Fruit fly (Drosophila melanogaster) whole organism, embryonic: Measurements from ENCODE around the gene CG15249.
A peak's percentile ranks its signal among the peaks of the same experiment; 100 is the strongest.

Experiments used
- Atf6 ChIP-seq: fragments of 200-800 bp; sonication (Bioruptor generic); IDR thresholded peaks from 2 replicates; pipeline ENCODE4 v1.3.6; 2022; ENCODE audit warnings: missing biosample characterization, missing genetic modification characterization
- B-H2 ChIP-seq: fragments of 200-800 bp; sonication (Bioruptor generic); optimal IDR thresholded peaks from 2 replicates; lab custom pipeline; 2018; ENCODE audit warnings: missing biosample characterization, mild to moderate bottlenecking, missing genetic modification characterization
- CG10366 ChIP-seq: fragments of 200-800 bp; sonication (Bioruptor generic); IDR thresholded peaks from 2 replicates; pipeline ENCODE4 v1.3.6; 2022; ENCODE audit warnings: missing biosample characterization, missing genetic modification characterization
- CG10462 ChIP-seq: fragments of 200-800 bp; sonication (Bioruptor generic); optimal IDR thresholded peaks from 2 replicates; lab custom pipeline; 2016; ENCODE audit warnings: missing biosample characterization, missing genetic modification characterization
- CG10565 ChIP-seq: fragments of 200-800 bp; sonication (Bioruptor generic); optimal IDR thresholded peaks from 3 replicates; lab custom pipeline; 2016; ENCODE audit warnings: missing biosample characterization, mild to moderate bottlenecking, missing genetic modification characterization
- CG11504 ChIP-seq: fragments of 200-800 bp; sonication (Bioruptor generic); optimal IDR thresholded peaks from 3 replicates; lab custom pipeline; 2019; ENCODE audit warnings: missing biosample characterization, mild to moderate bottlenecking, missing genetic modification characterization, moderate library complexity
- CG12391 ChIP-seq: fragments of 200-800 bp; sonication (Bioruptor generic); optimal IDR thresholded peaks from 3 replicates; lab custom pipeline; 2018; ENCODE audit warnings: missing biosample characterization, mild to moderate bottlenecking, missing genetic modification characterization, moderate library complexity
- CG13775 ChIP-seq: fragments of 200-800 bp; sonication (Bioruptor generic); optimal IDR thresholded peaks from 3 replicates; lab custom pipeline; 2017; ENCODE audit warnings: missing biosample characterization, mild to moderate bottlenecking, missing genetic modification characterization
- CG14860 ChIP-seq: fragments of 200-800 bp; sonication (Bioruptor generic); IDR thresholded peaks from 3 replicates; pipeline ENCODE4 v1.3.6; 2022; ENCODE audit warnings: missing biosample characterization, missing genetic modification characterization; ENCODE audit not compliant: partially characterized antibody
- CG1529 ChIP-seq: fragments of 200-800 bp; sonication (Bioruptor generic); optimal IDR thresholded peaks from 3 replicates; lab custom pipeline; 2018; ENCODE audit warnings: missing biosample characterization, missing genetic modification characterization
- CG15514 ChIP-seq: fragments of 200-800 bp; sonication (Bioruptor generic); optimal IDR thresholded peaks from 3 replicates; lab custom pipeline; 2017; ENCODE audit warnings: missing biosample characterization, missing genetic modification characterization, mild to moderate bottlenecking, moderate library complexity, missing genetic modification reagents
- CG1832 ChIP-seq: fragments of 200-800 bp; sonication (Bioruptor generic); optimal IDR thresholded peaks from 2 replicates; lab custom pipeline; 2017; ENCODE audit warnings: missing biosample characterization, mild to moderate bottlenecking, missing genetic modification characterization, inconsistent platforms
- CG2120 ChIP-seq: fragments of 200-800 bp; sonication (Bioruptor generic); optimal IDR thresholded peaks from 3 replicates; lab custom pipeline; 2016; ENCODE audit warnings: missing biosample characterization, missing genetic modification characterization
- CG31365 ChIP-seq: fragments of 200-800 bp; sonication (Bioruptor generic); optimal IDR thresholded peaks from 2 replicates; lab custom pipeline; 2018; ENCODE audit warnings: missing biosample characterization, mild to moderate bottlenecking, missing genetic modification characterization
- CG3281 ChIP-seq: fragments of 200-800 bp; sonication (Bioruptor generic); optimal IDR thresholded peaks from 3 replicates; lab custom pipeline; 2017; ENCODE audit warnings: missing biosample characterization, mild to moderate bottlenecking, missing genetic modification characterization
- CG3838 ChIP-seq: fragments of 200-800 bp; sonication (Bioruptor generic); optimal IDR thresholded peaks from 3 replicates; lab custom pipeline; 2016; ENCODE audit warnings: missing biosample characterization, missing genetic modification characterization
- CG4328 ChIP-seq: fragments of 200-800 bp; sonication (Bioruptor generic); optimal IDR thresholded peaks from 3 replicates; lab custom pipeline; 2017; ENCODE audit warnings: missing biosample characterization, missing genetic modification reagents, missing genetic modification characterization
- CG5953 ChIP-seq: fragments of 200-800 bp; sonication (Bioruptor generic); IDR thresholded peaks from 2 replicates; pipeline ENCODE4 v1.3.6; 2022; ENCODE audit warnings: missing biosample characterization, missing genetic modification characterization
- CG6854 ChIP-seq: fragments of 200-800 bp; sonication (Bioruptor generic); optimal IDR thresholded peaks from 3 replicates; lab custom pipeline; 2017; ENCODE audit warnings: missing biosample characterization, mild to moderate bottlenecking, missing genetic modification characterization
- CG7357 ChIP-seq: fragments of 200-800 bp; sonication (Bioruptor generic); IDR thresholded peaks from 3 replicates; pipeline ENCODE4 v1.3.6; 2022; ENCODE audit warnings: missing biosample characterization, missing genetic modification characterization
- CG7987 ChIP-seq: fragments of 200-800 bp; sonication (Bioruptor generic); optimal IDR thresholded peaks from 2 replicates; lab custom pipeline; 2018; ENCODE audit warnings: missing biosample characterization, mild to moderate bottlenecking, missing genetic modification characterization, moderate library complexity
- CG8089 ChIP-seq: fragments of 200-800 bp; sonication (Bioruptor generic); optimal IDR thresholded peaks from 3 replicates; lab custom pipeline; 2016; ENCODE audit warnings: missing biosample characterization, missing genetic modification characterization
- CG8388 ChIP-seq: fragments of 200-800 bp; sonication (Bioruptor generic); optimal IDR thresholded peaks from 2 replicates; lab custom pipeline; 2019; ENCODE audit warnings: missing biosample characterization, mild to moderate bottlenecking, missing genetic modification characterization, moderate library complexity
- D19B ChIP-seq: fragments of 200-800 bp; sonication (Bioruptor generic); optimal IDR thresholded peaks from 2 replicates; lab custom pipeline; 2017; ENCODE audit warnings: missing biosample characterization, mild to moderate bottlenecking, missing genetic modification characterization
- Dad ChIP-seq: fragments of 200-800 bp; sonication (Bioruptor generic); optimal IDR thresholded peaks from 3 replicates; lab custom pipeline; 2016; ENCODE audit warnings: missing biosample characterization, missing genetic modification characterization
- Dp ChIP-seq: fragments of 200-800 bp; sonication (Bioruptor generic); optimal IDR thresholded peaks from 2 replicates; lab custom pipeline; 2018; ENCODE audit warnings: missing biosample characterization, mild to moderate bottlenecking, missing genetic modification characterization, moderate library complexity
- Fer3 ChIP-seq: fragments of 200-800 bp; sonication (Bioruptor generic); optimal IDR thresholded peaks from 2 replicates; lab custom pipeline; 2018; ENCODE audit warnings: missing biosample characterization, mild to moderate bottlenecking, missing genetic modification characterization, moderate library complexity
- GATAe ChIP-seq: fragments of 200-800 bp; sonication (Bioruptor generic); conservative IDR thresholded peaks from 2 replicates; pipeline ENCODE4 v1.3.6; 2022; ENCODE audit warnings: missing biosample characterization, missing genetic modification characterization
- HLH54F ChIP-seq: fragments of 200-800 bp; sonication (Bioruptor generic); optimal IDR thresholded peaks from 3 replicates; lab custom pipeline; 2016; ENCODE audit warnings: missing biosample characterization, missing genetic modification characterization
- Hmr ChIP-seq: fragments of 200-800 bp; sonication (Bioruptor generic); optimal IDR thresholded peaks from 3 replicates; lab custom pipeline; 2017; ENCODE audit warnings: mild to moderate bottlenecking, missing biosample characterization, missing genetic modification reagents, missing genetic modification characterization
- Jarid2 ChIP-seq: fragments of 200-800 bp; sonication (Bioruptor generic); optimal IDR thresholded peaks from 3 replicates; lab custom pipeline; 2017; ENCODE audit warnings: mild to moderate bottlenecking, missing biosample characterization, missing genetic modification reagents, missing genetic modification characterization
- NFAT ChIP-seq: fragments of 200-800 bp; sonication (Bioruptor generic); IDR thresholded peaks from 2 replicates; pipeline ENCODE4 v1.3.6; 2022; ENCODE audit warnings: missing biosample characterization, missing genetic modification characterization
- NfI ChIP-seq: fragments of 200-800 bp; sonication (Bioruptor generic); optimal IDR thresholded peaks from 3 replicates; lab custom pipeline; 2018; ENCODE audit warnings: missing biosample characterization, mild to moderate bottlenecking, missing genetic modification characterization, moderate library complexity
- Side ChIP-seq: fragments of 200-800 bp; sonication (Bioruptor generic); optimal IDR thresholded peaks from 2 replicates; lab custom pipeline; 2016; ENCODE audit warnings: missing biosample characterization, missing genetic modification characterization
- Taf1 ChIP-seq: fragments of 200-800 bp; sonication (Bioruptor generic); IDR thresholded peaks from 2 replicates; pipeline ENCODE4 v1.3.6; 2022; ENCODE audit warnings: missing biosample characterization, missing genetic modification characterization
- al ChIP-seq: fragments of 200-800 bp; sonication (Bioruptor generic); IDR thresholded peaks from 2 replicates; pipeline ENCODE4 v1.3.6; 2022; ENCODE audit warnings: missing biosample characterization, missing genetic modification characterization
- crol ChIP-seq: fragments of 200-800 bp; sonication (Bioruptor generic); IDR thresholded peaks from 2 replicates; pipeline ENCODE4 v1.3.6; 2022; ENCODE audit warnings: missing biosample characterization, missing genetic modification characterization
- ems ChIP-seq: fragments of 200-800 bp; sonication (Bioruptor generic); optimal IDR thresholded peaks from 3 replicates; lab custom pipeline; 2016; ENCODE audit warnings: missing biosample characterization, missing genetic modification characterization
- ewg ChIP-seq: fragments of 200-800 bp; sonication (Bioruptor generic); optimal IDR thresholded peaks from 3 replicates; lab custom pipeline; 2017; ENCODE audit warnings: mild to moderate bottlenecking, missing biosample characterization, missing genetic modification reagents, missing genetic modification characterization
- exex ChIP-seq: fragments of 200-800 bp; sonication (Bioruptor generic); optimal IDR thresholded peaks from 4 replicates; lab custom pipeline; 2018; ENCODE audit warnings: missing biosample characterization, mild to moderate bottlenecking, missing genetic modification characterization, moderate library complexity
- grau ChIP-seq: fragments of 200-800 bp; optimal IDR thresholded peaks from 3 replicates; lab custom pipeline; 2019; ENCODE audit warnings: missing biosample characterization, mild to moderate bottlenecking, missing genetic modification characterization, moderate library complexity
- lab ChIP-seq: fragments of 200-800 bp; sonication (Bioruptor generic); optimal IDR thresholded peaks from 3 replicates; lab custom pipeline; 2017; ENCODE audit warnings: missing biosample characterization, missing genetic modification characterization, mild to moderate bottlenecking, moderate library complexity, missing genetic modification reagents
- mirr ChIP-seq: fragments of 200-800 bp; sonication (Bioruptor generic); optimal IDR thresholded peaks from 3 replicates; lab custom pipeline; 2018; ENCODE audit warnings: missing biosample characterization, mild to moderate bottlenecking, missing genetic modification characterization
- otp ChIP-seq: fragments of 200-800 bp; sonication (Bioruptor generic); IDR thresholded peaks from 3 replicates; pipeline ENCODE4, ENCODE4 v1.3.6; 2022; ENCODE audit warnings: missing biosample characterization, missing genetic modification characterization
- pan ChIP-seq, 4 experiments: fragments of >200 bp in 3 of 4; fragments of 200-800 bp in 1 of 4; sonication (Bioruptor generic) in 1 of 4; optimal IDR thresholded peaks in 3 of 4; IDR thresholded peaks in 1 of 4; 2 replicates each; pipeline versions ENCODE4 v1.3.6 to Lab custom; 2017 to 2022; ENCODE audit warnings: missing biosample characterization in 2 of 4, missing genetic modification characterization in 2 of 4, mixed read lengths in 1 of 4
- schlank ChIP-seq: fragments of 200-800 bp; sonication (Bioruptor generic); optimal IDR thresholded peaks from 2 replicates; lab custom pipeline; 2018; ENCODE audit warnings: missing biosample characterization, mild to moderate bottlenecking, missing genetic modification characterization
- scrt ChIP-seq: fragments of 200-800 bp; sonication (Bioruptor generic); optimal IDR thresholded peaks from 2 replicates; lab custom pipeline; 2018; ENCODE audit warnings: missing biosample characterization, mild to moderate bottlenecking, missing genetic modification characterization, moderate library complexity
- so ChIP-seq: fragments of 200-800 bp; sonication (Bioruptor generic); IDR thresholded peaks from 3 replicates; pipeline ENCODE4 v1.3.6; 2022; ENCODE audit warnings: missing biosample characterization, missing genetic modification characterization
- stwl ChIP-seq: fragments of 200-800 bp; sonication (Bioruptor generic); optimal IDR thresholded peaks from 3 replicates; lab custom pipeline; 2018; ENCODE audit warnings: missing biosample characterization, mild to moderate bottlenecking, missing genetic modification characterization, moderate library complexity
- sug ChIP-seq: fragments of 200-800 bp; optimal IDR thresholded peaks from 2 replicates; lab custom pipeline; 2019; ENCODE audit warnings: missing biosample characterization, mild to moderate bottlenecking, missing genetic modification characterization, moderate library complexity
- tgo ChIP-seq: fragments of 200-800 bp; sonication (Bioruptor generic); IDR thresholded peaks from 3 replicates; pipeline ENCODE4 v1.3.6; 2022; ENCODE audit warnings: missing biosample characterization, missing genetic modification characterization

Gene CG15249

DNA sequence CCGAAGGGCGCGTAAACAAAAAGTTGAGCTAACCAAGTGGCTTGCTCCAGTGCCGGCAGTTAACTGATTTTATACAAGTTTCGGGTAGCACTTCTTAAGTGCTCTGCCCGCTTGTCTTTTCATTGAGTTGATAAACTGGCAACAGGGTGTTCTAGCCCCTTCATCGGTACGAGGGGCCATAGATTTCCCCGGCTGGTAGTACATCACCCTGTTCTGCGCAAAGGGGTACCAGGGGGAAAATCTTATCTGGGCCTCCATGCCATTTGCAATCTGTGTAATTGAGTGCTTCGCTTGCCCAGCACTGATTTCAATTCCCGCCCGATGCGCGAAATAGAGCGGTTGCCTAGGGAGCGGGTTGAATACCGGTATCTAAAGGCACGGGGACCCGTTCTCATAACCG is 27.8 kb downstream of the CG15249 start, which contains the start of gene CG45061 (continued):
- TF ChIP-seq Side (GFP tag; lab: Kevin White, UChicago), result no peak
- peak; percentile 77 for TF ChIP-seq mirr
- TF ChIP-seq CG8089, result no peak
- TF ChIP-seq CG11504, result no peak
- TF ChIP-seq CG4328 (GFP tag; lab: Kevin White, UChicago), result no peak
- no peak for TF ChIP-seq scrt
- no peak for TF ChIP-seq so
- no peak for TF ChIP-seq CG1832 (GFP tag; lab: Kevin White, UChicago)
- no peak for TF ChIP-seq CG1529 (GFP tag; lab: Kevin White, UChicago)
- peak; percentile 85 for TF ChIP-seq GATAe (GFP tag; lab: Robert Waterston, UW)
- TF ChIP-seq sug (tag; lab: Kevin White, UChicago), result peak; percentile 72
- TF ChIP-seq ewg (GFP tag; lab: Kevin White, UChicago), result no peak
- peak; percentile 42 for TF ChIP-seq Hmr (GFP tag; lab: Kevin White, UChicago)
- TF ChIP-seq CG8388 (GFP tag; lab: Kevin White, UChicago), result no peak
- TF ChIP-seq NFAT (GFP tag; lab: Robert Waterston, UW), result 0 out of 2 replicates have a peak, but pooled peaks have one; percentile 39
- TF ChIP-seq CG10366 (GFP tag; lab: Robert Waterston, UW), result peak; percentile 93
- TF ChIP-seq pan (optimal IDR thresholded peaks at IDR 0.05; lab: Kevin White, UChicago), result no peak
- TF ChIP-seq pan (GFP tag; optimal IDR thresholded peaks at IDR 0.05 in 1 of 2, IDR thresholded peaks at IDR 0.05 in 1 of 2), result no peak
- TF ChIP-seq al, result no peak
- no peak for TF ChIP-seq CG3281
- TF ChIP-seq CG7357 (GFP tag; lab: Robert Waterston, UW), result no peak
- TF ChIP-seq CG5953 (GFP tag; lab: Robert Waterston, UW), result no peak
- TF ChIP-seq HLH54F (GFP tag; lab: Kevin White, UChicago), result no peak
- TF ChIP-seq Atf6 (GFP tag; lab: Robert Waterston, UW), result 0 out of 2 replicates have a peak, but pooled peaks have one; percentile 38
- peak; percentile 48 for TF ChIP-seq crol (GFP tag; lab: Robert Waterston, UW)
- no peak for TF ChIP-seq CG31365 (tag; lab: Kevin White, UChicago)
- TF ChIP-seq schlank (tag; lab: Kevin White, UChicago), result no peak
- TF ChIP-seq stwl (tag; lab: Kevin White, UChicago), result no peak
- TF ChIP-seq CG10565, result no peak
- TF ChIP-seq Jarid2 (GFP tag; lab: Kevin White, UChicago), result no peak
- no peak for TF ChIP-seq grau (tag; lab: Kevin White, UChicago)
- TF ChIP-seq CG13775, result no peak
- no peak for TF ChIP-seq B-H2 (GFP tag; lab: Kevin White, UChicago)
- peak; percentile 35 for TF ChIP-seq CG2120
- TF ChIP-seq ems, result no peak
- TF ChIP-seq CG10462 (GFP tag; lab: Kevin White, UChicago), result no peak
- no peak for TF ChIP-seq CG3838 (GFP tag; lab: Kevin White, UChicago)
- TF ChIP-seq CG7987 (GFP tag; lab: Kevin White, UChicago), result no peak
- TF ChIP-seq CG15514, result peak; percentile 14
- TF ChIP-seq Taf1 (GFP tag; lab: Robert Waterston, UW), result no peak
- TF ChIP-seq Dp (GFP tag; lab: Kevin White, UChicago), result no peak
- no peak for TF ChIP-seq Dad (GFP tag; lab: Kevin White, UChicago)
- TF ChIP-seq exex (tag; lab: Kevin White, UChicago), result peak; percentile 80
- no peak for TF ChIP-seq Fer3 (tag; lab: Kevin White, UChicago)
- no peak for TF ChIP-seq CG14860 (GFP tag; lab: Robert Waterston, UW)
- TF ChIP-seq CG12391 (tag; lab: Kevin White, UChicago), result no peak
- no peak for TF ChIP-seq tgo (GFP tag; lab: Robert Waterston, UW)
- TF ChIP-seq CG6854 (GFP tag; lab: Kevin White, UChicago), result no peak
- TF ChIP-seq lab (GFP tag; lab: Kevin White, UChicago), result peak; percentile 72
- TF ChIP-seq D19B, result no peak
- TF ChIP-seq NfI, result no peak
- no peak for TF ChIP-seq otp (GFP tag; lab: Robert Waterston, UW)
